Fruit fly (Drosophila melanogaster) whole organism: ENCODE measurements around the gene Mzt1.

ENCODE experiments used
- CG8478 ChIP-seq: fragments of >200 bp; optimal IDR thresholded peaks from 2 replicates; lab custom pipeline; 2018; ENCODE audit warnings: inconsistent platforms
- Dll ChIP-seq: fragments of >200 bp; optimal IDR thresholded peaks from 2 replicates; lab custom pipeline; 2017
- EcR ChIP-seq, 2 experiments: fragments of >200 bp; optimal IDR thresholded peaks; 2 replicates each; lab custom pipeline; 2017; ENCODE audit warnings: missing biosample characterization in 2 of 2, missing genetic modification characterization in 2 of 2, missing genetic modification reagents in 2 of 2
- pan ChIP-seq: fragments of >200 bp; optimal IDR thresholded peaks from 2 replicates; lab custom pipeline; 2017
- psq ChIP-seq: fragments of >200 bp; optimal IDR thresholded peaks from 2 replicates; lab custom pipeline; 2017
- usp ChIP-seq: fragments of >200 bp; optimal IDR thresholded peaks from 2 replicates; lab custom pipeline; 2017; ENCODE audit warnings: missing biosample characterization, missing genetic modification characterization, mixed read lengths

Gene Mzt1

DNA sequence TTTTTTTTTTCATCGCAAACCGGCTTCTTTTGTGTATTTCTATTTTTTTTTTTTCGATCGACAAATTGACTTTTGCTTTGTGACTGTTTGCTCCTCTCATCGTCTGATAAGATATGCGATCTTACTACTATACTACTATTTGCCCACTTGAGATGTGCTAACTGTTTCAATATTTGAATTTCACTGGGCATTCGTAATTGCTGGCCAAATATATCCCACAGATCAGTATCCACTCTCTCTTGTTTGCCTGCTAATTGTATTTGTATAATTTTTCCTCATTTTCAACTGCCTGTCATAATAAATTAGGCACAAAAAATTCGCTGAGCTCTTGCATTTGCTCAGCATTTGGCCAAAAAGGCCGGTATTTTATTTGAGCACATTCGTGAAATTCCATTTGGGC is 44.3 kb downstream of the Mzt1 start:
- TF ChIP-seq usp (GFP tag; lab: Kevin White, UChicago) (no peak), psq (lab: Kevin White, UChicago) (no peak), CG8478 (no peak), Dll (lab: Kevin White, UChicago) (no peak), pan (lab: Kevin White, UChicago) (no peak), EcR (GFP tag; optimal IDR thresholded peaks at IDR 0.05; lab: Kevin White, UChicago) (no peak)

DNA sequence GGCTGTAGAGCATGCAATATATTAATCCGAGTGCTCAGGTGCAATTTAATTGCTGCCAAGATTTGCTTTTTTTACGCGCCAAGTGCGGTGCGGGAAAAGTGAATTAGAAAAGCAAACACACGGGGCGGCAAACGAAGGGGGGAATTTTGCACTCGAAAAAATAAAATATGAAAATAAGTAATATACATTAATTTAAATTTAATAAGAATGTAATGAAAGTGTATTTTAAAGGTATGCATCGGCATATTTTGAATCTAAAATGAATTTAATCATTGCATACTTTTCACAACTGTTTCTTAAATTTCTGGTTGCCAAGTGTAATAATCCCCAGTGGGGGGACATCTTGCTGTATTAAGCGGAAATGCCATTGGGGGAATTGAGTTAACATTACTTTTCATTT is 45.1 kb downstream of the Mzt1 start:
- TF ChIP-seq usp (GFP tag; lab: Kevin White, UChicago) (no peak), EcR (GFP tag; optimal IDR thresholded peaks at IDR 0.05; lab: Kevin White, UChicago) (no peak), psq (lab: Kevin White, UChicago) (no peak), Dll (lab: Kevin White, UChicago) (no peak), pan (lab: Kevin White, UChicago) (no peak), CG8478 (no peak)

DNA sequence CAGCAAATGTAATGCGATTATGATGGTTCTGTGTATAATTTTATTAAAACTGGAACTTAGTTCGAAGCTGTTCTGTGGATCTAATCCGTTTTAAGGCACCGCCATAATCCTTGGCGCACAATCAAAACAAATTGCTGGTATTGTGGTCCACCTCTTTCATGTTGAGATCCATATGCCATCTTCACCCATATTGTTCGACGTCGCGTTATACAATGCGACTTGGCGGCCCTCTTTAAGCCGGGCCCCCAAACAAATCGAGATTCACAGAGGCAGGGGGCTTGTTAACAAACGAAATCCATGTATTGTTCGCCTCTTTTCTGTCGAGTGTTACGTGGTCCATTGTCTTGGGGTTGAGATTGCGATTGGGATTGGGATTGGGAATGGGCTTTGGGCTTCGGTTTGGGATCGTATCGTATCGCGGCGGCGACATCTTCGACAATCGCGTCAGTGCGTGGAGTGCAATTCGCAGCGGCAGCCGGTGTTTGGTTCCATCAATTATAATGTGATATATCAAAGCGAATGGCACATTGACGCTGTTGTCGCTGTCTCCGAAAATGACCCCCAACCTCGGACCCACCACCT is 47.8 kb downstream of the Mzt1 start:
- no peak for TF ChIP-seq pan (lab: Kevin White, UChicago)
- no peak for TF ChIP-seq Dll (lab: Kevin White, UChicago)
- no peak for TF ChIP-seq usp (GFP tag; lab: Kevin White, UChicago)
- no peak for TF ChIP-seq CG8478
- TF ChIP-seq EcR (GFP tag; optimal IDR thresholded peaks at IDR 0.05; lab: Kevin White, UChicago): no peak
- TF ChIP-seq psq (lab: Kevin White, UChicago): no peak

DNA sequence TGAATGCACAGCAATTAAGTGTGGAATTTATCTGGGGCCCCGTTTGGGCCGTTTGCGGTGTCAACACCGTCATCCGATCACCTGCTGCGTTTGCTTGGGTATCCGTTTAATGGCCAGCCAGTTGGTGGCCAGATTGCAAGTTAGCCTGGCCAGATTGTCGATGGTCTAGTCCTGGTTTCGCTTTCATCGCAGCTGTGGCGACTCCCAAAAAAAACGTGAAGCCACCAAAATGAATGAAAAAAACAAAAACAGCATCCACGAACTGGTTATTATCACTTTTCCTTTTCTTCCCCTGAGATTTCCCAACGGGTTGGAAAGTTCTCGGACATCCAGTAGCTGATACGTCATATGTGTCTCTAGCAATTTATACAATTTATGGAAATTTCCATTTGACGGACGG is 48.5 kb downstream of the Mzt1 start:
- no peak for TF ChIP-seq psq (lab: Kevin White, UChicago)
- TF ChIP-seq CG8478: no peak
- TF ChIP-seq pan (lab: Kevin White, UChicago): no peak
- TF ChIP-seq EcR (GFP tag; optimal IDR thresholded peaks at IDR 0.05; lab: Kevin White, UChicago): no peak
- no peak for TF ChIP-seq Dll (lab: Kevin White, UChicago)
- no peak for TF ChIP-seq usp (GFP tag; lab: Kevin White, UChicago)

DNA sequence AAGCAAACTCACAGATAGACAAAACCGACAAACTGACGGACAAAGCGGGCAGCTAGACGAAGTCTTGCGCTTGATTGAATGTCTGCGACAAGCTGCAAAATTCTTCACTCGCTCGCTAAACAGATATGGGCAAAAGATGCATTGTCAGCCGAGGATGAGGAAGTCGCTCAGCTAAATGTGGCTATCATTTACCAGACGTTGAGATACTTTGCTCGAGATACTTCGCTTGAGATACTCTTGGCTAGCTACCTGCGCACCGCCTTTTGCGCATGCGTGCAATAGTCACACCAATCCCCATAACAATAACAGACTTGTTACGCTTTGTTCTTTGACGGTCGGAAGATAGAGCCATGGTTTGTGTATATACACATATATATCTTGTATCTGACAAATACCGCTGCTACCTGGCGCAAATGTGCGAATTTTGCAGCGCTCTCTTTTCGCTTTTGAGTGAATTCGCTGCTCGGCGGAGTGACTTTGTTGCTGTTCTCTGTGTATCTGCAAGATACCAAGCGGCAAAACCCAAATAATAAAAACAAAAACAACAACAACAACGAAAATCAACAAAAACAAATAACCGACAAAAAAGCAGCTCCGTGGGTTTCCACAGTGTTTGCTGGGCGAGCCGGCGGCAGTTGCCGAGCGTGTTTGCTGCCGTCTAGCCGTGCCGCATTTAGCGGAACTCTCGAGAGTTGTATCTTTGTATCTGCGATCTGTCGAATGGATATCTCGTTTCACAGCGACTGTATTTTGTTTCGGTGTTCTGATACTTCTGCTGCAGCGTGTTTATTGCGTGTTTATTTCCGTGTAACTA is 49.8 kb downstream of the Mzt1 start:
- no peak for TF ChIP-seq Dll (lab: Kevin White, UChicago)
- TF ChIP-seq psq (lab: Kevin White, UChicago): no peak
- TF ChIP-seq EcR (GFP tag; optimal IDR thresholded peaks at IDR 0.05; lab: Kevin White, UChicago): no peak
- no peak for TF ChIP-seq pan (lab: Kevin White, UChicago)
- no peak for TF ChIP-seq CG8478
- TF ChIP-seq usp (GFP tag; lab: Kevin White, UChicago): no peak
